ENCODE assay signal across 5 fruit fly cellular contexts in genomic region chr2L:18645468-18645867, dm6.
A peak's percentile ranks its signal among the peaks of the same experiment; 100 is the strongest.
TF ChIP-seq lines count a peak whose summit lies in the region.

No protein-coding gene starts in this region.

- no peak for TF ChIP-seq CTCF in whole organism, embryonic (GFP tag; optimal IDR thresholded peaks at IDR 0.05; lab: Kevin White, UChicago)

TF ChIP-seq in whole organism, 6 proteins besides CTCF, POLR2A, EP300 and RAD21:
- TF ChIP-seq Dll (optimal IDR thresholded peaks at IDR 0.05; lab: Kevin White, UChicago) (no peak), pan (optimal IDR thresholded peaks at IDR 0.05; lab: Kevin White, UChicago) (peak; percentile 63)

TF ChIP-seq in whole organism, embryonic, 481 proteins besides CTCF, POLR2A, EP300 and RAD21:
- TF ChIP-seq CG14710 (tag; optimal IDR thresholded peaks at IDR 0.05; lab: Kevin White, UChicago) (no peak), hkb (optimal IDR thresholded peaks at IDR 0.05; lab: Kevin White, UChicago) (no peak), hkb (GFP tag; IDR thresholded peaks at IDR 0.05; lab: Robert Waterston, UW) (no peak), pita (GFP tag; optimal IDR thresholded peaks at IDR 0.05; lab: Kevin White, UChicago) (no peak), vnd (GFP tag; IDR thresholded peaks at IDR 0.05; lab: Robert Waterston, UW; ENCODE audit: partially characterized antibody) (no peak), CG10267 (tag; optimal IDR thresholded peaks at IDR 0.05; lab: Kevin White, UChicago) (no peak), pum (GFP tag; optimal IDR thresholded peaks at IDR 0.05; lab: Kevin White, UChicago) (no peak), luna (GFP tag; optimal IDR thresholded peaks at IDR 0.05; lab: Kevin White, UChicago) (no peak), tio (GFP tag; optimal IDR thresholded peaks at IDR 0.05; lab: Kevin White, UChicago) (no peak), CHES-1-like (GFP tag; optimal IDR thresholded peaks at IDR 0.05; lab: Kevin White, UChicago) (no peak), YL-1 (GFP tag; optimal IDR thresholded peaks at IDR 0.05; lab: Kevin White, UChicago) (no peak), sens (GFP tag; lab: Kevin White, UChicago) (peak; percentile 42), Drgx (GFP tag; IDR thresholded peaks at IDR 0.05; lab: Robert Waterston, UW) (peak; percentile 61), Med (GFP tag; lab: Kevin White, UChicago) (peak; percentile 32), cas (GFP tag; IDR thresholded peaks at IDR 0.05; lab: Robert Waterston, UW) (no peak), lbe (GFP tag; optimal IDR thresholded peaks at IDR 0.05; lab: Kevin White, UChicago) (peak; percentile 2), CG10654 (GFP tag; optimal IDR thresholded peaks at IDR 0.05; lab: Kevin White, UChicago) (no peak), HLH54F (GFP tag; optimal IDR thresholded peaks at IDR 0.05; lab: Kevin White, UChicago) (no peak)

TF ChIP-seq in whole organism, prepupa, 60 proteins besides CTCF, POLR2A, EP300 and RAD21 (continues in another document):
- TF ChIP-seq Ets21C (GFP tag; optimal IDR thresholded peaks at IDR 0.05; lab: Kevin White, UChicago), result peak; percentile 56
- peak; percentile 16 for TF ChIP-seq CG6854 (GFP tag; optimal IDR thresholded peaks at IDR 0.05; lab: Kevin White, UChicago)
- peak; percentile 64 for TF ChIP-seq achi (GFP tag; optimal IDR thresholded peaks at IDR 0.05; lab: Kevin White, UChicago)
- TF ChIP-seq CG6808 (GFP tag; optimal IDR thresholded peaks at IDR 0.05; lab: Kevin White, UChicago), result peak; percentile 47
- no peak for TF ChIP-seq dac (GFP tag; optimal IDR thresholded peaks at IDR 0.05; lab: Kevin White, UChicago)
- TF ChIP-seq spab (GFP tag; optimal IDR thresholded peaks at IDR 0.05; lab: Kevin White, UChicago), result peak; percentile 45
- peak; percentile 57 for TF ChIP-seq CG11762 (GFP tag; optimal IDR thresholded peaks at IDR 0.05; lab: Kevin White, UChicago; ENCODE audit: insufficient read depth)
- TF ChIP-seq CG34406 (GFP tag; optimal IDR thresholded peaks at IDR 0.05; lab: Kevin White, UChicago), result peak; percentile 65
- peak; percentile 22 for TF ChIP-seq CG6276 (GFP tag; optimal IDR thresholded peaks at IDR 0.05; lab: Kevin White, UChicago)
- TF ChIP-seq ss (GFP tag; optimal IDR thresholded peaks at IDR 0.05; lab: Kevin White, UChicago), result peak in 1 of 2 experiments; percentile 17
- peak; percentile 92 for TF ChIP-seq Eip78C (GFP tag; lab: Kevin White, UChicago)
- peak; percentile 79 for TF ChIP-seq Sox102F (GFP tag; optimal IDR thresholded peaks at IDR 0.05; lab: Kevin White, UChicago)
- peak; percentile 37 for TF ChIP-seq dsx (GFP tag; optimal IDR thresholded peaks at IDR 0.05; lab: Kevin White, UChicago; ENCODE audit: poor library complexity, severe bottlenecking)
- TF ChIP-seq Hr4 (GFP tag; optimal IDR thresholded peaks at IDR 0.05; lab: Kevin White, UChicago), result peak; percentile 66
- peak; percentile 49 for TF ChIP-seq Sox15 (GFP tag; optimal IDR thresholded peaks at IDR 0.05; lab: Kevin White, UChicago)
- TF ChIP-seq Eip93F (GFP tag; optimal IDR thresholded peaks at IDR 0.05; lab: Kevin White, UChicago), result peak; percentile 47
- peak in 1 of 2 experiments; percentile 64 for TF ChIP-seq salr (GFP tag; optimal IDR thresholded peaks at IDR 0.05; lab: Kevin White, UChicago)
- peak; percentile 71 for TF ChIP-seq pdm3 (GFP tag; optimal IDR thresholded peaks at IDR 0.05; lab: Kevin White, UChicago)
- TF ChIP-seq CG32006 (GFP tag; optimal IDR thresholded peaks at IDR 0.05; lab: Kevin White, UChicago), result peak; percentile 72
- TF ChIP-seq acj6 (GFP tag; optimal IDR thresholded peaks at IDR 0.05; lab: Kevin White, UChicago), result peak; percentile 72
- TF ChIP-seq CG11902 (GFP tag; optimal IDR thresholded peaks at IDR 0.05; lab: Kevin White, UChicago), result peak; percentile 58
- no peak for TF ChIP-seq fkh (GFP tag; optimal IDR thresholded peaks at IDR 0.05; lab: Kevin White, UChicago)
- TF ChIP-seq CG31627 (GFP tag; optimal IDR thresholded peaks at IDR 0.05; lab: Kevin White, UChicago), result peak; percentile 75
- peak; percentile 27 for TF ChIP-seq CG16779 (tag; optimal IDR thresholded peaks at IDR 0.05; lab: Kevin White, UChicago)

TF ChIP-seq in whole organism, pupa, 21 proteins besides CTCF, POLR2A, EP300 and RAD21:
- peak; percentile 62 for TF ChIP-seq CG14655 (GFP tag; optimal IDR thresholded peaks at IDR 0.05; lab: Kevin White, UChicago)
- TF ChIP-seq CG17806 (tag; optimal IDR thresholded peaks at IDR 0.05; lab: Kevin White, UChicago), result peak; percentile 66
- no peak for TF ChIP-seq CG12605 (GFP tag; IDR thresholded peaks at IDR 0.05; lab: Robert Waterston, UW)
- peak; percentile 74 for TF ChIP-seq CG8159 (tag; optimal IDR thresholded peaks at IDR 0.05; lab: Kevin White, UChicago)
- TF ChIP-seq fd96Ca (GFP tag; IDR thresholded peaks at IDR 0.05; lab: Robert Waterston, UW), result peak; percentile 59; the same call in 1 of the 3 replicates
- TF ChIP-seq CG10348 (GFP tag; IDR thresholded peaks at IDR 0.05; lab: Robert Waterston, UW), result no peak
- TF ChIP-seq Ets98B (GFP tag; IDR thresholded peaks at IDR 0.05; lab: Robert Waterston, UW), result peak; percentile 36; the same call in 1 of the 2 replicates
- peak; percentile 69 for TF ChIP-seq Snoo (tag; optimal IDR thresholded peaks at IDR 0.05; lab: Kevin White, UChicago)
- peak; percentile 59 for TF ChIP-seq Pif1B (GFP tag; optimal IDR thresholded peaks at IDR 0.05; lab: Kevin White, UChicago)
- TF ChIP-seq EcR (GFP tag; optimal IDR thresholded peaks at IDR 0.05; lab: Kevin White, UChicago), result no peak
- TF ChIP-seq CG8301 (tag; optimal IDR thresholded peaks at IDR 0.05; lab: Kevin White, UChicago), result peak; percentile 60
- peak; percentile 52 for TF ChIP-seq CG32121 (GFP tag; IDR thresholded peaks at IDR 0.05; lab: Robert Waterston, UW)
- peak; percentile 51 for TF ChIP-seq CG15710 (tag; optimal IDR thresholded peaks at IDR 0.05; lab: Kevin White, UChicago)
- TF ChIP-seq Pif1A (GFP tag; optimal IDR thresholded peaks at IDR 0.05; lab: Kevin White, UChicago), result peak; percentile 74
- no peak for TF ChIP-seq CG13204 (GFP tag; optimal IDR thresholded peaks at IDR 0.05; lab: Kevin White, UChicago)
- TF ChIP-seq CG9948 (tag; optimal IDR thresholded peaks at IDR 0.05; lab: Kevin White, UChicago), result peak; percentile 58
- TF ChIP-seq rn (GFP tag; IDR thresholded peaks at IDR 0.05; lab: Robert Waterston, UW), result 0 out of 2 replicates have a peak, but pooled peaks have one; percentile 23
- TF ChIP-seq D1 (tag; optimal IDR thresholded peaks at IDR 0.05; lab: Kevin White, UChicago), result no peak
- TF ChIP-seq CG4496 (GFP tag; IDR thresholded peaks at IDR 0.05; lab: Robert Waterston, UW), result peak; percentile 74; the same call in 2 of the 3 replicates
- TF ChIP-seq CG34367 (tag; optimal IDR thresholded peaks at IDR 0.05; lab: Kevin White, UChicago), result peak; percentile 49
- peak; percentile 27 for TF ChIP-seq gl (tag; optimal IDR thresholded peaks at IDR 0.05; lab: Kevin White, UChicago)

TF ChIP-seq in whole organism, wandering third instar larva, 38 proteins besides CTCF, POLR2A, EP300 and RAD21:
- TF ChIP-seq Hnf4 (GFP tag; optimal IDR thresholded peaks at IDR 0.05; lab: Kevin White, UChicago), result peak; percentile 21
- peak; percentile 54 for TF ChIP-seq ey (GFP tag; optimal IDR thresholded peaks at IDR 0.05; lab: Kevin White, UChicago)
- TF ChIP-seq woc (GFP tag; optimal IDR thresholded peaks at IDR 0.05; lab: Kevin White, UChicago), result peak; percentile 50
- no peak for TF ChIP-seq lola (GFP tag; optimal IDR thresholded peaks at IDR 0.05; lab: Kevin White, UChicago)
- peak; percentile 66 for TF ChIP-seq fru (GFP tag; optimal IDR thresholded peaks at IDR 0.05; lab: Kevin White, UChicago)
- peak; percentile 17 for TF ChIP-seq dmrt93B (GFP tag; optimal IDR thresholded peaks at IDR 0.05; lab: Kevin White, UChicago)
- peak; percentile 56 for TF ChIP-seq br (GFP tag; optimal IDR thresholded peaks at IDR 0.05; lab: Kevin White, UChicago)
- no peak for TF ChIP-seq Hr83 (GFP tag; optimal IDR thresholded peaks at IDR 0.05; lab: Kevin White, UChicago; ENCODE audit: poor library complexity, severe bottlenecking)
- no peak for TF ChIP-seq brk (GFP tag; optimal IDR thresholded peaks at IDR 0.05; lab: Kevin White, UChicago)
- TF ChIP-seq h (GFP tag; optimal IDR thresholded peaks at IDR 0.05; lab: Kevin White, UChicago), result peak; percentile 54
- TF ChIP-seq psq (GFP tag; optimal IDR thresholded peaks at IDR 0.05; lab: Kevin White, UChicago), result peak; percentile 9
- TF ChIP-seq Mio (GFP tag; optimal IDR thresholded peaks at IDR 0.05; lab: Kevin White, UChicago), result no peak
- TF ChIP-seq foxo (GFP tag; optimal IDR thresholded peaks at IDR 0.05; lab: Kevin White, UChicago), result peak in 1 of 2 experiments; percentile 59
- peak; percentile 28 for TF ChIP-seq OdsH (GFP tag; optimal IDR thresholded peaks at IDR 0.05; lab: Kevin White, UChicago)
- TF ChIP-seq rgr (GFP tag; optimal IDR thresholded peaks at IDR 0.05; lab: Kevin White, UChicago), result peak; percentile 30
- TF ChIP-seq HLH106 (tag; optimal IDR thresholded peaks at IDR 0.05; lab: Kevin White, UChicago), result peak; percentile 52
- TF ChIP-seq tai (GFP tag; optimal IDR thresholded peaks at IDR 0.05; lab: Kevin White, UChicago), result no peak
- peak; percentile 31 for TF ChIP-seq Sp1 (GFP tag; optimal IDR thresholded peaks at IDR 0.05; lab: Kevin White, UChicago)
